Fruit fly (Drosophila melanogaster): Measurements from ENCODE around the gene CG13318.

Gene CG13318

dm6 chr3R:8809712-8810111 lies 37.2 kb upstream of the CG13318 start:
- TF ChIP-seq h (optimal IDR thresholded peaks at IDR 0.05) (no peak), psq (optimal IDR thresholded peaks at IDR 0.05) (no peak), Myc (optimal IDR thresholded peaks at IDR 0.05) (no peak), insv (optimal IDR thresholded peaks at IDR 0.05) (no peak), Sin3A (optimal IDR thresholded peaks at IDR 0.05) (no peak), ttk (optimal IDR thresholded peaks at IDR 0.05) (no peak)

dm6 chr3R:8808518-8808921 lies 36.0 kb upstream of the CG13318 start:
- no peak for TF ChIP-seq ttk (optimal IDR thresholded peaks at IDR 0.05)
- no peak for TF ChIP-seq Myc (optimal IDR thresholded peaks at IDR 0.05)
- no peak for TF ChIP-seq h (optimal IDR thresholded peaks at IDR 0.05)
- no peak for TF ChIP-seq insv (optimal IDR thresholded peaks at IDR 0.05)
- no peak for TF ChIP-seq psq (optimal IDR thresholded peaks at IDR 0.05)
- TF ChIP-seq Sin3A (optimal IDR thresholded peaks at IDR 0.05) = no peak

- TF ChIP-seq h (optimal IDR thresholded peaks at IDR 0.05) (no peak), psq (optimal IDR thresholded peaks at IDR 0.05) (no peak), Sin3A (optimal IDR thresholded peaks at IDR 0.05) (no peak), ttk (optimal IDR thresholded peaks at IDR 0.05) (no peak), insv (optimal IDR thresholded peaks at IDR 0.05) (no peak), Myc (optimal IDR thresholded peaks at IDR 0.05) (no peak)
These were observed 35.5 kb upstream of the CG13318 start for dm6 chr3R:8807831-8808517.

dm6 chr3R:8807048-8807447 lies 34.6 kb upstream of the CG13318 start:
- TF ChIP-seq psq (optimal IDR thresholded peaks at IDR 0.05) (no peak), h (optimal IDR thresholded peaks at IDR 0.05) (no peak), Myc (optimal IDR thresholded peaks at IDR 0.05) (no peak), ttk (optimal IDR thresholded peaks at IDR 0.05) (no peak), insv (optimal IDR thresholded peaks at IDR 0.05) (no peak), Sin3A (optimal IDR thresholded peaks at IDR 0.05) (no peak)

DNA sequence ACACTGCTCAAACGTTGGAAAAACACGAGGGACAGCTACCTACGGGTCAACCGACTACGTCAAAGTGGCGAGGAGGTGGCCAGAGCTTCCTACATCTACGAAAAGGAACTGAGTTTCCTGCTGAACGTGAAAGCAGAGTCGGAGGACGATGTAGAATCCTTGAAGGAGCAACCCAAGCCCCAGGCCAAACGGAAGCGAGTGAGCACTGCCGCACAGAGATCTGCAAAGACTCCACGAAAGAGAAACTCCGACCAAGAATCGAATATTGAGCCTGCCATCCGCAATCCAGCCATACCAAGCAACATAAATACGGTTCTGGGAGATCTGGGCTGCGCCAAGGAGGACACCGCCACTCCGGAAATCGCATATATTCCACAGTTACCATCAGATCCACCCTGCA lies 34.1 kb upstream of the CG13318 start:
- TF ChIP-seq Sin3A (optimal IDR thresholded peaks at IDR 0.05) (no peak), Myc (optimal IDR thresholded peaks at IDR 0.05) (no peak), insv (optimal IDR thresholded peaks at IDR 0.05) (no peak), psq (optimal IDR thresholded peaks at IDR 0.05) (no peak), h (optimal IDR thresholded peaks at IDR 0.05) (no peak), ttk (optimal IDR thresholded peaks at IDR 0.05) (no peak)

- TF ChIP-seq Sin3A (optimal IDR thresholded peaks at IDR 0.05) (no peak), psq (optimal IDR thresholded peaks at IDR 0.05) (no peak), h (optimal IDR thresholded peaks at IDR 0.05) (no peak), Myc (optimal IDR thresholded peaks at IDR 0.05) (no peak), insv (optimal IDR thresholded peaks at IDR 0.05) (no peak), ttk (optimal IDR thresholded peaks at IDR 0.05) (no peak)
These were observed 33.6 kb upstream of the CG13318 start, which contains the start of gene hng2 for dm6 chr3R:8806104-8806503. TSS of gene hng2 (plus strand) at chr3R:8806322.

DNA sequence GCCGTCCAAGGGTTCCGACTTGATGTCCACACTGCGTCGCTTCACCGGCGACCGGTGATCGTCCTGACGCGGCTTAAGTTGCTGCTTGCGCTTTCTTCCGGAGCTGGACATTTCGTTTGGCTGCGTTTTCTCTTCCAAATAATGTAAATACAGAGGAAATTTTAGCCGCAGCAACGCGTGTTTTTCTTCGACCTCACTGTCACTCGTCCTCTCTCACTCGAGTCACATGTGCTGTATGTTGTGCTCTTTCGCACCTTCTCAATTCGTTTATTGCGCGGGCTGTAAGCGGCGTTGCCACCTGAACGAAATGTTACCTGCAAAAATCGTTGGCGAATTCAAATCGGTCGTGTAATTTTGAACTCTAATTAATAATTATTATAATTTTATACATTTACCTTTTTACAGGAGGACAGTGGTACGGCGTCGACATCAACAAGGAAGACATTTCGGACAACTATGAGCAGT lies 32.9 kb upstream of the CG13318 start, which contains the start of gene CG9839:
Gene CG9839 (minus strand): TSS at position 415 of the 465 bp plus-strand sequence.
- TF ChIP-seq h (optimal IDR thresholded peaks at IDR 0.05) = no peak
- no peak for TF ChIP-seq ttk (optimal IDR thresholded peaks at IDR 0.05)
- TF ChIP-seq insv (optimal IDR thresholded peaks at IDR 0.05) = no peak

- TF ChIP-seq insv (optimal IDR thresholded peaks at IDR 0.05) (no peak), ttk (optimal IDR thresholded peaks at IDR 0.05) (no peak), h (optimal IDR thresholded peaks at IDR 0.05) (no peak), Sin3A (optimal IDR thresholded peaks at IDR 0.05) (no peak), psq (optimal IDR thresholded peaks at IDR 0.05) (no peak), Myc (optimal IDR thresholded peaks at IDR 0.05) (no peak)
These were observed 28.8 kb upstream of the CG13318 start, which contains the start of the genes Pif1A, Pif1B and CCT7 for dm6 chr3R:8801126-8801762. TSS of gene Pif1A (minus strand) at chr3R:8801176. TSS of gene Pif1B (minus strand) at chr3R:8801176. TSS of gene CCT7 (plus strand) at chr3R:8801564.

DNA sequence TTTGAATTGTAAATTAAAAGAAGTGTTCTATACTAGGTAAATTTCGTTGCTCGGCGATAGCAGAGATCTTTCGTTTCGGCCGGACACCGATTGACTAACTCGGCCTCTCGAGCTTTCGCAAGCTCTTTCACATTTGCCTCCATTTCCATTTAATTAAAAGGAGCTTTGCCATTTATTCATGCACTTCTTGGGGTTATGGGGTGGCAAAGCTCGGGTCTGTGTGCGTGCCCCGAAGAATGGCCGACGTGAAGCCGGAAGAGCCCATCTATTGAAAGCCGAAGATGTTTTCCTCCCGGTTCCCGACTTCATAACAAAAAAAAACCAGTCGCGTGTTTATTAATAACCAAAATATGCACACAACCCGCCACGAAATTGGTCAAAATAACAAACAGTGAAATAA lies 27.4 kb upstream of the CG13318 start:
- no peak for TF ChIP-seq ttk (optimal IDR thresholded peaks at IDR 0.05)
- TF ChIP-seq h (optimal IDR thresholded peaks at IDR 0.05) = no peak
- no peak for TF ChIP-seq Myc (optimal IDR thresholded peaks at IDR 0.05)
- no peak for TF ChIP-seq insv (optimal IDR thresholded peaks at IDR 0.05)
- no peak for TF ChIP-seq psq (optimal IDR thresholded peaks at IDR 0.05)
- TF ChIP-seq Sin3A (optimal IDR thresholded peaks at IDR 0.05) = no peak

dm6 chr3R:8798332-8798731 lies 25.8 kb upstream of the CG13318 start:
- TF ChIP-seq h (optimal IDR thresholded peaks at IDR 0.05) (no peak), Myc (optimal IDR thresholded peaks at IDR 0.05) (no peak), Sin3A (optimal IDR thresholded peaks at IDR 0.05) (no peak), ttk (optimal IDR thresholded peaks at IDR 0.05) (no peak), psq (optimal IDR thresholded peaks at IDR 0.05) (no peak), insv (optimal IDR thresholded peaks at IDR 0.05) (no peak)

- TF ChIP-seq insv (optimal IDR thresholded peaks at IDR 0.05) = no peak
- TF ChIP-seq psq (optimal IDR thresholded peaks at IDR 0.05) = no peak
- TF ChIP-seq h (optimal IDR thresholded peaks at IDR 0.05) = no peak
- TF ChIP-seq Myc (optimal IDR thresholded peaks at IDR 0.05) = no peak
- no peak for TF ChIP-seq Sin3A (optimal IDR thresholded peaks at IDR 0.05)
- no peak for TF ChIP-seq ttk (optimal IDR thresholded peaks at IDR 0.05)
These were observed 21.9 kb upstream of the CG13318 start, which contains the start of gene Ir85a for dm6 chr3R:8794384-8794783. TSS of gene Ir85a (plus strand) at chr3R:8794684.

dm6 chr3R:8793726-8794125 lies 21.2 kb upstream of the CG13318 start:
- no peak for TF ChIP-seq Sin3A (optimal IDR thresholded peaks at IDR 0.05)
- TF ChIP-seq psq (optimal IDR thresholded peaks at IDR 0.05) = no peak
- TF ChIP-seq ttk (optimal IDR thresholded peaks at IDR 0.05) = no peak
- TF ChIP-seq h (optimal IDR thresholded peaks at IDR 0.05) = no peak
- no peak for TF ChIP-seq insv (optimal IDR thresholded peaks at IDR 0.05)
- TF ChIP-seq Myc (optimal IDR thresholded peaks at IDR 0.05) = no peak
